Worm (Caenorhabditis elegans) whole organism, L4/young adult: ENCODE measurements around the gene Y39B6A.43.

Experiments used
- W03F9.2 ChIP-seq: fragments of 150-350 bp; optimal IDR thresholded peaks from 2 replicates; lab custom pipeline; 2014; ENCODE audit warnings: missing biosample characterization, missing genetic modification characterization
- dao-5 ChIP-seq: sonication (generic microtip); optimal IDR thresholded peaks from 2 replicates; lab custom pipeline; 2016; ENCODE audit warnings: missing genotype, missing genetic modification characterization, moderate library complexity, missing compliant biosample characterization
- him-1 ChIP-seq: sonication (generic microtip); optimal IDR thresholded peaks from 2 replicates; lab custom pipeline; 2016; ENCODE audit warnings: missing genotype, missing genetic modification reagents, missing genetic modification characterization, missing compliant biosample characterization

The Y39B6A.43 gene

DNA sequence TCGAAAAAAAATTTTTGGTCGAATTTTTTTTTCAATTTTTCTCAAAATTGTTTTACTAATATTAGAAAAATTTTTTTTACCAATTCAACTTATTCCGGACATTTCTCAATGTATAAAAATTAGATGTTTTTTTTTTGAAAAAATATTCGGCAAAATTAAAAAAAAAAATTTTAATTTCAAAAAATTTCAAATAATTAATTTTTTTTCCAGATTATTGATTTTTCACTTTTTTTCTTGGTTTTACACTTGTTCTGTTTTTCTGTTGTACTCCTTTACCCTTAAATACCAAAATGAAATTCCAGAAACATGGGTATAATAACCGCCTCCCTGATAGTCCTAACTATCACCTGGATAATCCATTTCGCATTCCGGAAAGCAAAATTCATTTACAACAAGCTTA, 55.9 kb downstream of the Y39B6A.43 start, which contains the start of gene cyp-42A1:
Gene cyp-42A1, plus strand, starts transcription at position 301 of the 400 bp plus-strand sequence.
- TF ChIP-seq dao-5 (tag; lab: Kevin White, UChicago): no peak
- TF ChIP-seq him-1 (tag; lab: Kevin White, UChicago): no peak
- no peak for TF ChIP-seq W03F9.2 (tag; lab: Kevin White, UChicago)
